Fruit fly (Drosophila melanogaster) whole organism, adult: Measurements from ENCODE around the gene CG15145.

Experiments
- CG12768 ChIP-seq: fragments of 200-800 bp; sonication (Bioruptor generic); optimal IDR thresholded peaks from 2 replicates; lab custom pipeline; 2017; ENCODE audit warnings: missing biosample characterization, missing genetic modification characterization, mild to moderate bottlenecking, moderate library complexity, missing genetic modification reagents
- CG14711 ChIP-seq: fragments of 200-800 bp; sonication (Bioruptor generic); optimal IDR thresholded peaks from 2 replicates; lab custom pipeline; 2018; ENCODE audit warnings: missing biosample characterization, mild to moderate bottlenecking, missing genetic modification characterization, moderate library complexity
- CG1620 ChIP-seq: fragments of 200-800 bp; sonication (Bioruptor generic); optimal IDR thresholded peaks from 2 replicates; lab custom pipeline; 2016; ENCODE audit warnings: missing biosample characterization, missing genetic modification characterization
- CG5204 ChIP-seq: fragments of 200-800 bp; sonication (Bioruptor generic); optimal IDR thresholded peaks from 2 replicates; lab custom pipeline; 2016; ENCODE audit warnings: missing biosample characterization, missing genetic modification characterization
- CG7101 ChIP-seq: fragments of 200-800 bp; sonication (Bioruptor generic); optimal IDR thresholded peaks from 2 replicates; lab custom pipeline; 2018; ENCODE audit warnings: missing biosample characterization, mild to moderate bottlenecking, missing genetic modification characterization, moderate library complexity
- Clk ChIP-seq: fragments of 200-800 bp; sonication (Bioruptor generic); optimal IDR thresholded peaks from 2 replicates; lab custom pipeline; 2017; ENCODE audit warnings: missing biosample characterization, missing genetic modification characterization
- Mnt ChIP-seq: fragments of 200-800 bp; sonication (Bioruptor generic); optimal IDR thresholded peaks from 2 replicates; lab custom pipeline; 2016; ENCODE audit warnings: missing biosample characterization, mild to moderate bottlenecking, missing genetic modification characterization
- bab1 ChIP-seq: fragments of 200-800 bp; sonication (Bioruptor generic); optimal IDR thresholded peaks from 3 replicates; lab custom pipeline; 2019; ENCODE audit warnings: missing biosample characterization, mild to moderate bottlenecking, missing genetic modification characterization, moderate library complexity
- cic ChIP-seq: fragments of 200-800 bp; sonication (Bioruptor generic); optimal IDR thresholded peaks from 2 replicates; lab custom pipeline; 2017; ENCODE audit warnings: missing biosample characterization, mild to moderate bottlenecking, missing genetic modification characterization, moderate library complexity
- kay ChIP-seq: fragments of 200-800 bp; sonication (Bioruptor generic); peaks from one replicate; lab custom pipeline; 2016; ENCODE audit warnings: missing biosample characterization, missing genetic modification characterization, borderline replicate concordance
- ovo ChIP-seq: fragments of 200-800 bp; sonication (Bioruptor generic); optimal IDR thresholded peaks from 2 replicates; lab custom pipeline; 2016; ENCODE audit warnings: missing biosample characterization, missing genetic modification characterization
- pad ChIP-seq: fragments of 200-800 bp; sonication (Bioruptor generic); optimal IDR thresholded peaks from 3 replicates; lab custom pipeline; 2017; ENCODE audit warnings: missing biosample characterization, missing genetic modification characterization, mild to moderate bottlenecking, moderate library complexity, missing genetic modification reagents
- tj ChIP-seq: fragments of 200-800 bp; sonication (Bioruptor generic); optimal IDR thresholded peaks from 3 replicates; lab custom pipeline; 2017; ENCODE audit warnings: missing biosample characterization, mild to moderate bottlenecking, missing genetic modification characterization, moderate library complexity
- toe ChIP-seq: fragments of 200-800 bp; sonication (Bioruptor generic); optimal IDR thresholded peaks from 2 replicates; lab custom pipeline; 2016; ENCODE audit warnings: missing biosample characterization, missing genetic modification characterization

DNA sequence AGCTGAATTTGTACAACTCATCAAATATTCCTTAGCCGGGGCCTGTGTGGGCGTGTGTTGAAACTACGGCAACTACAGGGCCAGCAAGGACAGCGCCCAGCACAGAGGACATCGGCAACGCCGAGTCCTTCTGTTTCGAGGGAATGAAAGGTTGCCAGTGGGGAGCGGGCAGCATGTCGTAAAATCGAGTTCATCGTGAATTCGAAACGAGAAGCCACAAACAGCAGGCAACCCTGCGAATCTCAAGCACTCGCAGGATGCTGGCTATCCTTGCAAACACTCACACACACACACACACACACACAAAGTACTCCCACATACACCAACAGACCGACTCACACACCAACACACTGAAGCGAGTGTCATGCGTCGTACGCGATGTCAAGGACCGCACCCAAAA is 29.9 kb upstream of the CG15145 start:
- TF ChIP-seq CG7101 = no peak
- no peak for TF ChIP-seq CG12768 (GFP tag; lab: Kevin White, UChicago)
- no peak for TF ChIP-seq Mnt
- no peak for TF ChIP-seq CG5204 (GFP tag; lab: Kevin White, UChicago)
- TF ChIP-seq toe (GFP tag; lab: Kevin White, UChicago) = no peak
- no peak for TF ChIP-seq CG1620 (GFP tag; lab: Kevin White, UChicago)
- TF ChIP-seq bab1 = no peak
- TF ChIP-seq CG14711 = no peak
- no peak for TF ChIP-seq pad (GFP tag; lab: Kevin White, UChicago)
- no peak for TF ChIP-seq Clk
- no peak for TF ChIP-seq cic (GFP tag; lab: Kevin White, UChicago)
- no peak for TF ChIP-seq ovo (GFP tag; lab: Kevin White, UChicago)
- no peak for TF ChIP-seq tj (GFP tag; lab: Kevin White, UChicago)
- TF ChIP-seq kay (GFP tag; lab: Kevin White, UChicago) = no peak
